Worm (Caenorhabditis elegans) whole organism, young adult: Measurements from ENCODE around the gene ZK1290.7.

Experiments
- C17E4.6 ChIP-seq: fragments of 200-800 bp; sonication (Bioruptor generic); IDR thresholded peaks from 2 replicates; pipeline ENCODE4 v1.3.6; 2022; ENCODE audit warnings: missing genetic modification reagents, missing genetic modification characterization, missing compliant biosample characterization
- D2030.7 ChIP-seq: fragments of 200-800 bp; sonication (Bioruptor generic); IDR thresholded peaks from 2 replicates; pipeline ENCODE4 v1.3.6; 2022; ENCODE audit warnings: missing genetic modification reagents, missing genetic modification characterization, missing compliant biosample characterization
- F22D6.2 ChIP-seq: sonication (generic microtip); optimal IDR thresholded peaks from 2 replicates; lab custom pipeline; 2016; ENCODE audit warnings: mild to moderate bottlenecking, missing genetic modification characterization, missing compliant biosample characterization
- F49E8.2 ChIP-seq: sonication (generic microtip); optimal IDR thresholded peaks from 3 replicates; lab custom pipeline; 2017; ENCODE audit warnings: missing genetic modification characterization, mild to moderate bottlenecking, missing compliant biosample characterization, antibody characterized with exemption, moderate library complexity; ENCODE audit not compliant: insufficient read depth
- F57C9.4 ChIP-seq: sonication (generic microtip); optimal IDR thresholded peaks from 2 replicates; lab custom pipeline; 2017; ENCODE audit warnings: mild to moderate bottlenecking, missing genetic modification characterization, missing compliant biosample characterization
- K11D2.4 ChIP-seq: fragments of 200-800 bp; sonication (Bioruptor generic); IDR thresholded peaks from 2 replicates; pipeline ENCODE4 v1.3.6; 2022; ENCODE audit warnings: missing genetic modification reagents, missing genetic modification characterization, missing compliant biosample characterization
- K12H6.12 ChIP-seq: fragments of 200-800 bp; sonication (Bioruptor generic); optimal IDR thresholded peaks from 2 replicates; lab custom pipeline; 2018; ENCODE audit warnings: mild to moderate bottlenecking, missing genetic modification characterization, missing compliant biosample characterization
- T26A5.8 ChIP-seq: sonication (generic microtip); optimal IDR thresholded peaks from 2 replicates; lab custom pipeline; 2016; ENCODE audit warnings: missing genetic modification characterization, missing compliant biosample characterization
- Y95B8A.8 ChIP-seq: fragments of 200-800 bp; sonication (Bioruptor generic); IDR thresholded peaks from 2 replicates; pipeline ENCODE4 v1.3.6; 2022; ENCODE audit warnings: missing genetic modification reagents, missing genetic modification characterization, missing compliant biosample characterization
- atf-7 ChIP-seq: sonication (generic microtip); optimal IDR thresholded peaks from 2 replicates; lab custom pipeline; 2017; ENCODE audit warnings: mild to moderate bottlenecking, missing genetic modification characterization, missing compliant biosample characterization
- attf-3 ChIP-seq: fragments of 200-800 bp; sonication (Bioruptor generic); conservative IDR thresholded peaks from 2 replicates; pipeline ENCODE4 v1.3.6; 2022; ENCODE audit warnings: missing genetic modification reagents, missing genetic modification characterization, missing compliant biosample characterization
- attf-6 ChIP-seq: fragments of 200-800 bp; sonication (Bioruptor generic); IDR thresholded peaks from 2 replicates; pipeline ENCODE4 v1.3.6; 2022; ENCODE audit warnings: missing genetic modification reagents, missing genetic modification characterization, missing compliant biosample characterization
- ccch-3 ChIP-seq: fragments of 200-800 bp; sonication (Bioruptor generic); optimal IDR thresholded peaks from 2 replicates; lab custom pipeline; 2018; ENCODE audit warnings: mild to moderate bottlenecking, missing genetic modification characterization, missing compliant biosample characterization
- cebp-1 ChIP-seq, 2 experiments: fragments of 200-800 bp in 1 of 2; sonication (Bioruptor generic) in 1 of 2; sonication (generic microtip) in 1 of 2; IDR thresholded peaks in 1 of 2; optimal IDR thresholded peaks in 1 of 2; 2 replicates each; pipeline versions ENCODE4 v1.3.6 to Lab custom; 2017 to 2022; ENCODE audit warnings: missing compliant biosample characterization in 2 of 2, missing genetic modification characterization in 2 of 2, mild to moderate bottlenecking in 1 of 2, missing genetic modification reagents in 1 of 2, moderate library complexity in 1 of 2
- ceh-27 ChIP-seq: fragments of 200-800 bp; sonication (Bioruptor generic); optimal IDR thresholded peaks from 2 replicates; lab custom pipeline; 2018; ENCODE audit warnings: mild to moderate bottlenecking, missing genetic modification characterization, moderate library complexity, missing compliant biosample characterization
- chd-7 ChIP-seq: sonication (generic microtip); optimal IDR thresholded peaks from 2 replicates; lab custom pipeline; 2016; ENCODE audit warnings: mild to moderate bottlenecking, missing genetic modification characterization, moderate library complexity, missing compliant biosample characterization
- dox-1 ChIP-seq: fragments of 200-800 bp; sonication (Bioruptor generic); IDR thresholded peaks from 2 replicates; pipeline ENCODE4 v1.3.6; 2022; ENCODE audit warnings: missing genetic modification reagents, missing genetic modification characterization, missing compliant biosample characterization
- ets-4 ChIP-seq: fragments of 200-800 bp; sonication (Bioruptor generic); optimal IDR thresholded peaks from 2 replicates; lab custom pipeline; 2018; ENCODE audit warnings: mild to moderate bottlenecking, missing genetic modification characterization, missing compliant biosample characterization
- gei-17 ChIP-seq: fragments of 200-800 bp; sonication (Bioruptor generic); optimal IDR thresholded peaks from 2 replicates; lab custom pipeline; 2018; ENCODE audit warnings: mild to moderate bottlenecking, missing genetic modification characterization, missing compliant biosample characterization
- him-1 ChIP-seq: sonication (generic microtip); optimal IDR thresholded peaks from 2 replicates; lab custom pipeline; 2016; ENCODE audit warnings: missing genotype, missing genetic modification reagents, missing genetic modification characterization, missing compliant biosample characterization
- hmg-1.2 ChIP-seq: fragments of 200-800 bp; sonication (Bioruptor generic); IDR thresholded peaks from 2 replicates; pipeline ENCODE4 v1.3.6; 2022; ENCODE audit warnings: missing genetic modification reagents, missing genetic modification characterization, missing compliant biosample characterization
- hmg-20 ChIP-seq: fragments of 200-800 bp; sonication (Bioruptor generic); IDR thresholded peaks from 2 replicates; pipeline ENCODE4 v1.3.6; 2022; ENCODE audit warnings: missing genetic modification reagents, missing genetic modification characterization, missing compliant biosample characterization
- hsf-1 ChIP-seq: fragments of 200-800 bp; sonication (Bioruptor generic); IDR thresholded peaks from 2 replicates; pipeline ENCODE4 v1.3.6; 2022; ENCODE audit warnings: missing genetic modification reagents, missing genetic modification characterization, missing compliant biosample characterization
- let-607 ChIP-seq, 2 experiments: fragments of 200-800 bp in 1 of 2; sonication (Bioruptor generic) in 1 of 2; sonication (generic microtip) in 1 of 2; optimal IDR thresholded peaks; 2 replicates each; lab custom pipeline; 2016 to 2018; ENCODE audit warnings: mild to moderate bottlenecking in 2 of 2, missing compliant biosample characterization in 2 of 2, missing genetic modification characterization in 2 of 2, moderate library complexity in 2 of 2, missing genotype in 1 of 2
- lin-26 ChIP-seq: fragments of 200-800 bp; sonication (Bioruptor generic); IDR thresholded peaks from 2 replicates; pipeline ENCODE4 v1.3.6; 2022; ENCODE audit warnings: missing genetic modification reagents, missing genetic modification characterization, missing compliant biosample characterization
- lin-35 ChIP-seq, 3 experiments: fragments of 150-350 bp in 2 of 3; sonication (generic microtip) in 1 of 3; optimal IDR thresholded peaks; 2 replicates each; lab custom pipeline; 2014 to 2018; ENCODE audit warnings: missing biosample characterization in 3 of 3, missing genetic modification characterization in 3 of 3, missing genetic modification reagents in 3 of 3
- lin-54 ChIP-seq: fragments of 200-800 bp; sonication (Bioruptor generic); optimal IDR thresholded peaks from 2 replicates; lab custom pipeline; 2018; ENCODE audit warnings: mild to moderate bottlenecking, missing genetic modification characterization, missing compliant biosample characterization
- mel-28 ChIP-seq: sonication (generic microtip); optimal IDR thresholded peaks from 2 replicates; lab custom pipeline; 2016; ENCODE audit warnings: borderline replicate concordance, mild to moderate bottlenecking, missing genetic modification characterization, missing compliant biosample characterization
- mes-4 ChIP-seq: sonication (generic microtip); optimal IDR thresholded peaks from 2 replicates; lab custom pipeline; 2016; ENCODE audit warnings: missing genotype, missing genetic modification characterization, missing compliant biosample characterization
- mxl-1 ChIP-seq: sonication (generic microtip); optimal IDR thresholded peaks from 2 replicates; lab custom pipeline; 2016; ENCODE audit warnings: missing genetic modification characterization, missing compliant biosample characterization
- nfya-1 ChIP-seq: sonication (generic microtip); optimal IDR thresholded peaks from 2 replicates; lab custom pipeline; 2017; ENCODE audit warnings: antibody characterized with exemption, missing compliant biosample characterization, missing genetic modification characterization, borderline replicate concordance; ENCODE audit not compliant: insufficient read depth
- nhr-120 ChIP-seq: fragments of 200-800 bp; sonication (Bioruptor generic); IDR thresholded peaks from 2 replicates; pipeline ENCODE4 v1.3.6; 2022; ENCODE audit warnings: missing genetic modification characterization, missing compliant biosample characterization
- nhr-27 ChIP-seq: fragments of 200-800 bp; sonication (Bioruptor generic); optimal IDR thresholded peaks from 2 replicates; lab custom pipeline; 2018; ENCODE audit warnings: mild to moderate bottlenecking, missing genetic modification characterization, moderate library complexity, missing compliant biosample characterization
- nhr-80 ChIP-seq: sonication (generic microtip); optimal IDR thresholded peaks from 2 replicates; lab custom pipeline; 2016; ENCODE audit warnings: missing genetic modification characterization, missing compliant biosample characterization
- pha-4 ChIP-seq: fragments of 150-350 bp; sonication (generic microtip); optimal IDR thresholded peaks from 2 replicates; lab custom pipeline; 2014; ENCODE audit warnings: missing biosample characterization, missing genetic modification reagents, missing genetic modification characterization
- repo-1 ChIP-seq: sonication (generic microtip); optimal IDR thresholded peaks from 2 replicates; lab custom pipeline; 2017; ENCODE audit warnings: mild to moderate bottlenecking, missing genetic modification characterization, missing compliant biosample characterization
- sdz-38 ChIP-seq: sonication (generic microtip); optimal IDR thresholded peaks from 2 replicates; lab custom pipeline; 2016; ENCODE audit warnings: missing genotype, missing genetic modification characterization, missing compliant biosample characterization
- sea-2 ChIP-seq: fragments of 200-800 bp; sonication (Bioruptor generic); IDR thresholded peaks from 2 replicates; pipeline ENCODE4 v1.3.6; 2022; ENCODE audit warnings: missing genetic modification characterization, missing compliant biosample characterization
- snpc-4 ChIP-seq, 5 experiments: fragments of 150-350 bp in 1 of 5; sonication (generic microtip) in 4 of 5; optimal IDR thresholded peaks; 2 replicates each; lab custom pipeline; 2014 to 2018; ENCODE audit warnings: missing genetic modification characterization in 5 of 5, missing biosample characterization in 3 of 5, antibody characterized with exemption in 2 of 5, mild to moderate bottlenecking in 2 of 5, missing compliant biosample characterization in 2 of 5, missing genotype in 2 of 5, moderate library complexity in 2 of 5, missing genetic modification reagents in 1 of 5
- somi-1 ChIP-seq: fragments of 200-800 bp; sonication (Bioruptor generic); optimal IDR thresholded peaks from 2 replicates; lab custom pipeline; 2018; ENCODE audit warnings: mild to moderate bottlenecking, missing genetic modification characterization, missing compliant biosample characterization
- tbp1 ChIP-seq: fragments of 200-800 bp; sonication (Bioruptor generic); optimal IDR thresholded peaks from 2 replicates; lab custom pipeline; 2018; ENCODE audit warnings: mild to moderate bottlenecking, missing genetic modification characterization, missing compliant biosample characterization
- tbx-9 ChIP-seq: sonication (generic microtip); optimal IDR thresholded peaks from 2 replicates; lab custom pipeline; 2016; ENCODE audit warnings: borderline replicate concordance, missing genetic modification characterization, inconsistent platforms, missing compliant biosample characterization
- tlf-1 ChIP-seq: fragments of 200-800 bp; sonication (Bioruptor generic); optimal IDR thresholded peaks from 2 replicates; lab custom pipeline; 2018; ENCODE audit warnings: mild to moderate bottlenecking, missing genetic modification characterization, missing compliant biosample characterization
- unc-62 ChIP-seq: fragments of 150-350 bp; optimal IDR thresholded peaks from 2 replicates; lab custom pipeline; 2014; ENCODE audit warnings: missing biosample characterization, missing genetic modification reagents, missing genetic modification characterization
- zim-3 ChIP-seq: sonication (generic microtip); optimal IDR thresholded peaks from 2 replicates; lab custom pipeline; 2017; ENCODE audit warnings: mild to moderate bottlenecking, missing genetic modification characterization, moderate library complexity, missing compliant biosample characterization
- ztf-22 ChIP-seq: fragments of 200-800 bp; sonication (Bioruptor generic); optimal IDR thresholded peaks from 2 replicates; lab custom pipeline; 2018; ENCODE audit warnings: mild to moderate bottlenecking, missing genetic modification characterization, moderate library complexity, missing compliant biosample characterization
- ztf-3 ChIP-seq: fragments of 200-800 bp; sonication (Bioruptor generic); optimal IDR thresholded peaks from 2 replicates; lab custom pipeline; 2018; ENCODE audit warnings: mild to moderate bottlenecking, missing genetic modification characterization, missing compliant biosample characterization

Gene ZK1290.7

ce11 chrII:7529078-7529683 is 3.8 kb upstream of the ZK1290.7 start, which contains the start of gene ZK1290.5 (continued):
- TF ChIP-seq F57C9.4 (tag; lab: Kevin White, UChicago): no peak
- peak; percentile 55 for TF ChIP-seq tbp1 (GFP tag; lab: Kevin White, UChicago)
- TF ChIP-seq hsf-1 (GFP tag; lab: Robert Waterston, UW): peak; percentile 93
- TF ChIP-seq ccch-3 (GFP tag; lab: Kevin White, UChicago): no peak
- peak; percentile 85 for TF ChIP-seq ztf-22 (GFP tag; lab: Kevin White, UChicago)
- TF ChIP-seq attf-3 (GFP tag; lab: Robert Waterston, UW): no peak
- no peak for TF ChIP-seq unc-62
- TF ChIP-seq ceh-27 (GFP tag; lab: Kevin White, UChicago): peak; percentile 50
- TF ChIP-seq F49E8.2 (tag; lab: Kevin White, UChicago): no peak
- peak; percentile 84 for TF ChIP-seq atf-7 (tag; lab: Kevin White, UChicago)
- TF ChIP-seq K12H6.12 (tag; lab: Kevin White, UChicago): peak; percentile 86
- peak; percentile 63 for TF ChIP-seq ztf-3 (GFP tag; lab: Kevin White, UChicago)
- TF ChIP-seq repo-1: peak; percentile 72
- peak; percentile 80 for TF ChIP-seq pha-4 (tag; lab: Kevin White, UChicago)
- TF ChIP-seq C17E4.6 (GFP tag; lab: Robert Waterston, UW): no peak
- TF ChIP-seq lin-35 (GFP tag; optimal IDR thresholded peaks at IDR 0.05; lab: Kevin White, UChicago): no peak
- no peak for TF ChIP-seq snpc-4 (GFP tag; optimal IDR thresholded peaks at IDR 0.05; lab: Kevin White, UChicago)
- peak in 1 of 4 experiments; percentile 44 for TF ChIP-seq snpc-4 (tag; optimal IDR thresholded peaks at IDR 0.05; lab: Kevin White, UChicago)
- TF ChIP-seq let-607 (tag; optimal IDR thresholded peaks at IDR 0.05; lab: Kevin White, UChicago): peak; percentile 25 to 87
- no peak for TF ChIP-seq mxl-1
- TF ChIP-seq nhr-27 (tag; lab: Kevin White, UChicago): no peak
- no peak for TF ChIP-seq ets-4
- no peak for TF ChIP-seq T26A5.8
- TF ChIP-seq nfya-1 (tag; lab: Kevin White, UChicago): no peak
- no peak for TF ChIP-seq sdz-38
- TF ChIP-seq gei-17 (GFP tag; lab: Kevin White, UChicago): peak; percentile 53
- TF ChIP-seq cebp-1 (GFP tag; IDR thresholded peaks at IDR 0.05; lab: Robert Waterston, UW): no peak
- TF ChIP-seq cebp-1 (tag; optimal IDR thresholded peaks at IDR 0.05; lab: Kevin White, UChicago): peak; percentile 79
- TF ChIP-seq tbx-9 (tag; lab: Kevin White, UChicago): no peak
- no peak for TF ChIP-seq zim-3 (tag; lab: Kevin White, UChicago)
- no peak for TF ChIP-seq attf-6
- TF ChIP-seq hmg-1.2 (GFP tag; lab: Robert Waterston, UW): peak; percentile 65
- TF ChIP-seq dox-1 (GFP tag; lab: Robert Waterston, UW): peak; percentile 72
- no peak for TF ChIP-seq D2030.7 (GFP tag; lab: Robert Waterston, UW)
- TF ChIP-seq F22D6.2 (tag; lab: Kevin White, UChicago): peak; percentile 82
- TF ChIP-seq K11D2.4 (GFP tag; lab: Robert Waterston, UW): peak; percentile 89
- TF ChIP-seq mel-28 (tag; lab: Kevin White, UChicago): no peak
- no peak for TF ChIP-seq lin-26 (GFP tag; lab: Robert Waterston, UW)
- TF ChIP-seq sea-2 (GFP tag; lab: Robert Waterston, UW): no peak
- TF ChIP-seq Y95B8A.8 (GFP tag; lab: Robert Waterston, UW): no peak
- TF ChIP-seq him-1: no peak
- TF ChIP-seq hmg-20 (GFP tag; lab: Robert Waterston, UW): peak; percentile 6; the same call in 1 of the 2 replicates
- TF ChIP-seq somi-1 (GFP tag; lab: Kevin White, UChicago): peak; percentile 95
- peak; percentile 87 for TF ChIP-seq chd-7 (tag; lab: Kevin White, UChicago)
- no peak for TF ChIP-seq mes-4
- TF ChIP-seq lin-54 (GFP tag; lab: Kevin White, UChicago): peak; percentile 60
- peak; percentile 77 for TF ChIP-seq nhr-80 (tag; lab: Kevin White, UChicago)
- no peak for TF ChIP-seq nhr-120 (GFP tag; lab: Robert Waterston, UW)
- TF ChIP-seq tlf-1: peak; percentile 84
